Fruit fly (Drosophila melanogaster) whole organism, embryonic: ENCODE results near the gene CG46467.

Experiments used
- Ada2b ChIP-seq: fragments of 200-800 bp; sonication (Bioruptor generic); IDR thresholded peaks from 2 replicates; pipeline ENCODE4 v1.3.6; 2022; ENCODE audit warnings: missing biosample characterization, missing genetic modification characterization
- Adf1 ChIP-seq: fragments of 200-800 bp; sonication (Bioruptor generic); IDR thresholded peaks from 2 replicates; pipeline ENCODE4 v1.3.6; 2022; ENCODE audit warnings: missing biosample characterization, missing genetic modification characterization
- Aef1 ChIP-seq: fragments of 200-800 bp; sonication (Bioruptor generic); IDR thresholded peaks from 3 replicates; pipeline ENCODE4 v1.3.6; 2022; ENCODE audit warnings: missing biosample characterization, missing genetic modification characterization
- CG10147 ChIP-seq: fragments of 200-800 bp; sonication (Bioruptor generic); optimal IDR thresholded peaks from 2 replicates; lab custom pipeline; 2019; ENCODE audit warnings: missing biosample characterization, mild to moderate bottlenecking, missing genetic modification characterization, moderate library complexity
- CG12942 ChIP-seq: fragments of 200-800 bp; sonication (Bioruptor generic); optimal IDR thresholded peaks from 3 replicates; lab custom pipeline; 2016; ENCODE audit warnings: missing biosample characterization, missing genetic modification characterization
- CG14710 ChIP-seq: fragments of 200-800 bp; sonication (Bioruptor generic); optimal IDR thresholded peaks from 3 replicates; lab custom pipeline; 2019; ENCODE audit warnings: missing biosample characterization, mild to moderate bottlenecking, missing genetic modification characterization, moderate library complexity
- CG2678 ChIP-seq: fragments of 200-800 bp; sonication (Bioruptor generic); optimal IDR thresholded peaks from 3 replicates; lab custom pipeline; 2019; ENCODE audit warnings: missing biosample characterization, mild to moderate bottlenecking, missing genetic modification characterization, moderate library complexity
- CG3281 ChIP-seq: fragments of 200-800 bp; sonication (Bioruptor generic); optimal IDR thresholded peaks from 3 replicates; lab custom pipeline; 2017; ENCODE audit warnings: missing biosample characterization, mild to moderate bottlenecking, missing genetic modification characterization
- CG34376 ChIP-seq: fragments of 200-800 bp; sonication (Bioruptor generic); optimal IDR thresholded peaks from 2 replicates; lab custom pipeline; 2018; ENCODE audit warnings: missing biosample characterization, mild to moderate bottlenecking, missing genetic modification characterization
- CG3995 ChIP-seq: fragments of 200-800 bp; sonication (Bioruptor generic); optimal IDR thresholded peaks from 3 replicates; lab custom pipeline; 2016; ENCODE audit warnings: missing biosample characterization, missing genetic modification characterization
- CG4360 ChIP-seq: fragments of 200-800 bp; sonication (Bioruptor generic); IDR thresholded peaks from 2 replicates; pipeline ENCODE4 v1.3.6; 2022; ENCODE audit warnings: missing biosample characterization, missing genetic modification characterization
- CG4424 ChIP-seq: fragments of 200-800 bp; sonication (Bioruptor generic); optimal IDR thresholded peaks from 3 replicates; lab custom pipeline; 2016; ENCODE audit warnings: missing biosample characterization, missing genetic modification characterization
- CG4820 ChIP-seq: fragments of 200-800 bp; sonication (Bioruptor generic); optimal IDR thresholded peaks from 3 replicates; lab custom pipeline; 2016; ENCODE audit warnings: missing biosample characterization, missing genetic modification characterization
- CG5953 ChIP-seq: fragments of 200-800 bp; sonication (Bioruptor generic); IDR thresholded peaks from 2 replicates; pipeline ENCODE4 v1.3.6; 2022; ENCODE audit warnings: missing biosample characterization, missing genetic modification characterization
- CG6175 ChIP-seq: fragments of 200-800 bp; sonication (Bioruptor generic); IDR thresholded peaks from 3 replicates; pipeline ENCODE4 v1.3.6; 2022; ENCODE audit warnings: missing biosample characterization, missing genetic modification characterization
- CG6854 ChIP-seq: fragments of 200-800 bp; sonication (Bioruptor generic); optimal IDR thresholded peaks from 3 replicates; lab custom pipeline; 2017; ENCODE audit warnings: missing biosample characterization, mild to moderate bottlenecking, missing genetic modification characterization
- CG8765 ChIP-seq: fragments of 200-800 bp; sonication (Bioruptor generic); IDR thresholded peaks from 2 replicates; pipeline ENCODE4 v1.3.6; 2022; ENCODE audit warnings: missing biosample characterization, missing genetic modification characterization
- Chrac-16 ChIP-seq: fragments of 200-800 bp; sonication (Bioruptor generic); optimal IDR thresholded peaks from 3 replicates; lab custom pipeline; 2016; ENCODE audit warnings: missing biosample characterization, missing genetic modification characterization
- D19B ChIP-seq: fragments of 200-800 bp; sonication (Bioruptor generic); optimal IDR thresholded peaks from 2 replicates; lab custom pipeline; 2017; ENCODE audit warnings: missing biosample characterization, mild to moderate bottlenecking, missing genetic modification characterization
- Dip3 ChIP-seq: fragments of 200-800 bp; sonication (Bioruptor generic); optimal IDR thresholded peaks from 3 replicates; lab custom pipeline; 2016; ENCODE audit warnings: missing biosample characterization, missing genetic modification characterization
- Fer1 ChIP-seq: fragments of 200-800 bp; sonication (Bioruptor generic); optimal IDR thresholded peaks from 2 replicates; lab custom pipeline; 2017; ENCODE audit warnings: missing biosample characterization, mild to moderate bottlenecking, missing genetic modification characterization
- Gsc ChIP-seq: fragments of 200-800 bp; sonication (Bioruptor generic); IDR thresholded peaks from 2 replicates; pipeline ENCODE4 v1.3.6; 2022; ENCODE audit warnings: missing biosample characterization, missing genetic modification characterization
- Hand ChIP-seq: fragments of 200-800 bp; sonication (Bioruptor generic); optimal IDR thresholded peaks from 2 replicates; lab custom pipeline; 2017; ENCODE audit warnings: mild to moderate bottlenecking, missing biosample characterization, missing genetic modification reagents, missing genetic modification characterization
- Hmr ChIP-seq: fragments of 200-800 bp; sonication (Bioruptor generic); optimal IDR thresholded peaks from 3 replicates; lab custom pipeline; 2017; ENCODE audit warnings: mild to moderate bottlenecking, missing biosample characterization, missing genetic modification reagents, missing genetic modification characterization
- Hr3 ChIP-seq: fragments of 200-800 bp; sonication (Bioruptor generic); optimal IDR thresholded peaks from 3 replicates; lab custom pipeline; 2016; ENCODE audit warnings: missing biosample characterization, missing genetic modification characterization
- Nf-YA ChIP-seq: fragments of 200-800 bp; sonication (Bioruptor generic); IDR thresholded peaks from 2 replicates; pipeline ENCODE4 v1.3.6; 2022; ENCODE audit warnings: missing biosample characterization, missing genetic modification characterization
- Nf-YB ChIP-seq: fragments of 200-800 bp; sonication (Bioruptor generic); optimal IDR thresholded peaks from 3 replicates; lab custom pipeline; 2019; ENCODE audit warnings: missing biosample characterization, mild to moderate bottlenecking, missing genetic modification characterization, moderate library complexity
- Sry-δ ChIP-seq: fragments of 200-800 bp; sonication (Bioruptor generic); optimal IDR thresholded peaks from 2 replicates; lab custom pipeline; 2016; ENCODE audit warnings: missing biosample characterization, missing genetic modification characterization
- Xbp1 ChIP-seq: fragments of 200-800 bp; sonication (Bioruptor generic); optimal IDR thresholded peaks from 3 replicates; lab custom pipeline; 2016; ENCODE audit warnings: missing biosample characterization, mild to moderate bottlenecking, missing genetic modification characterization
- ato ChIP-seq: fragments of 200-800 bp; sonication (Bioruptor generic); IDR thresholded peaks from 2 replicates; pipeline ENCODE4 v1.3.6; 2022; ENCODE audit warnings: missing biosample characterization, missing genetic modification characterization; ENCODE audit not compliant: partially characterized antibody
- dati ChIP-seq: fragments of 200-800 bp; sonication (Bioruptor generic); IDR thresholded peaks from 2 replicates; pipeline ENCODE4 v1.3.6; 2022; ENCODE audit warnings: missing biosample characterization, missing genetic modification characterization
- en ChIP-seq: fragments of 200-800 bp; sonication (Bioruptor generic); optimal IDR thresholded peaks from 2 replicates; lab custom pipeline; 2016; ENCODE audit warnings: missing biosample characterization, missing genetic modification characterization
- esg ChIP-seq: fragments of 200-800 bp; sonication (Bioruptor generic); conservative IDR thresholded peaks from 2 replicates; pipeline ENCODE4 v1.3.6; 2022; ENCODE audit warnings: missing biosample characterization, missing genetic modification characterization
- eve ChIP-seq, 2 experiments: fragments of >200 bp; optimal IDR thresholded peaks; 2 replicates each; lab custom pipeline; 2017; ENCODE audit warnings: missing biosample characterization in 2 of 2, missing genetic modification characterization in 2 of 2
- fd96Cb ChIP-seq: fragments of 200-800 bp; sonication (Bioruptor generic); optimal IDR thresholded peaks from 2 replicates; lab custom pipeline; 2018; ENCODE audit warnings: missing biosample characterization, mild to moderate bottlenecking, missing genetic modification characterization, moderate library complexity
- gcm2 ChIP-seq: fragments of 200-800 bp; sonication (Bioruptor generic); optimal IDR thresholded peaks from 2 replicates; lab custom pipeline; 2016; ENCODE audit warnings: missing biosample characterization, missing genetic modification characterization
- gem ChIP-seq: fragments of 200-800 bp; sonication (Bioruptor generic); optimal IDR thresholded peaks from 2 replicates; lab custom pipeline; 2019; ENCODE audit warnings: missing biosample characterization, mild to moderate bottlenecking, missing genetic modification characterization, moderate library complexity
- grn ChIP-seq: fragments of 200-800 bp; sonication (Bioruptor generic); optimal IDR thresholded peaks from 3 replicates; lab custom pipeline; 2017; ENCODE audit warnings: missing biosample characterization, missing genetic modification characterization
- hkb ChIP-seq, 2 experiments: fragments of 200-800 bp in 1 of 2; fragments of >200 bp in 1 of 2; sonication (Bioruptor generic) in 1 of 2; IDR thresholded peaks in 1 of 2; optimal IDR thresholded peaks in 1 of 2; 2 replicates each; pipeline versions ENCODE4 v1.3.6 to Lab custom; 2017 to 2022; ENCODE audit warnings: missing biosample characterization in 1 of 2, missing genetic modification characterization in 1 of 2
- inv ChIP-seq: fragments of 200-800 bp; sonication (Bioruptor generic); IDR thresholded peaks from 2 replicates; pipeline ENCODE4 v1.3.6; 2022; ENCODE audit warnings: missing biosample characterization, missing genetic modification characterization; ENCODE audit not compliant: partially characterized antibody
- nmo ChIP-seq: fragments of 200-800 bp; sonication (Bioruptor generic); optimal IDR thresholded peaks from 2 replicates; lab custom pipeline; 2018; ENCODE audit warnings: missing biosample characterization, mild to moderate bottlenecking, missing genetic modification characterization, moderate library complexity
- otp ChIP-seq: fragments of 200-800 bp; sonication (Bioruptor generic); IDR thresholded peaks from 3 replicates; pipeline ENCODE4, ENCODE4 v1.3.6; 2022; ENCODE audit warnings: missing biosample characterization, missing genetic modification characterization
- sc ChIP-seq, 3 experiments: fragments of >200 bp in 2 of 3; fragments of 200-800 bp in 1 of 3; sonication (Bioruptor generic) in 1 of 3; optimal IDR thresholded peaks; 2 replicates in 2 of 3; 3 replicates in 1 of 3; lab custom pipeline; 2017; ENCODE audit warnings: mild to moderate bottlenecking in 1 of 3, missing biosample characterization in 1 of 3, missing genetic modification characterization in 1 of 3, missing genetic modification reagents in 1 of 3
- scrt ChIP-seq: fragments of 200-800 bp; sonication (Bioruptor generic); optimal IDR thresholded peaks from 2 replicates; lab custom pipeline; 2018; ENCODE audit warnings: missing biosample characterization, mild to moderate bottlenecking, missing genetic modification characterization, moderate library complexity
- sens-2 ChIP-seq: fragments of 200-800 bp; sonication (Bioruptor generic); IDR thresholded peaks from 2 replicates; pipeline ENCODE4 v1.3.6; 2022; ENCODE audit warnings: missing biosample characterization, missing genetic modification characterization
- slbo ChIP-seq: fragments of 200-800 bp; sonication (Bioruptor generic); IDR thresholded peaks from 2 replicates; pipeline ENCODE4 v1.3.6; 2022; ENCODE audit warnings: missing biosample characterization, missing genetic modification characterization
- stwl ChIP-seq: fragments of 200-800 bp; sonication (Bioruptor generic); optimal IDR thresholded peaks from 3 replicates; lab custom pipeline; 2018; ENCODE audit warnings: missing biosample characterization, mild to moderate bottlenecking, missing genetic modification characterization, moderate library complexity
- tio ChIP-seq: fragments of 200-800 bp; sonication (Bioruptor generic); optimal IDR thresholded peaks from 2 replicates; lab custom pipeline; 2017; ENCODE audit warnings: missing biosample characterization, missing genetic modification characterization, inconsistent platforms
- unpg ChIP-seq: fragments of 200-800 bp; sonication (Bioruptor generic); optimal IDR thresholded peaks from 3 replicates; lab custom pipeline; 2018; ENCODE audit warnings: missing biosample characterization, mild to moderate bottlenecking, missing genetic modification characterization, moderate library complexity
- usp ChIP-seq: fragments of >200 bp; optimal IDR thresholded peaks from 2 replicates; lab custom pipeline; 2017; ENCODE audit warnings: missing biosample characterization, missing genetic modification characterization
- vvl ChIP-seq: fragments of 200-800 bp; sonication (Bioruptor generic); IDR thresholded peaks from 2 replicates; pipeline ENCODE4 v1.3.6; 2022; ENCODE audit warnings: missing biosample characterization, missing genetic modification characterization

The CG46467 gene

dm6 chr3R:9857785-9858184 lies 16.7 kb upstream of the CG46467 start (continued):
- TF ChIP-seq CG2678 (tag; lab: Kevin White, UChicago), result peak; percentile 62
- TF ChIP-seq inv (GFP tag; lab: Robert Waterston, UW), result no peak
- no peak for TF ChIP-seq otp (GFP tag; lab: Robert Waterston, UW)
- TF ChIP-seq CG12942 (GFP tag; lab: Kevin White, UChicago), result no peak
- TF ChIP-seq Chrac-16 (GFP tag; lab: Kevin White, UChicago), result no peak
- TF ChIP-seq Sry-δ (GFP tag; lab: Kevin White, UChicago), result no peak
- TF ChIP-seq eve (GFP tag; optimal IDR thresholded peaks at IDR 0.05; lab: Kevin White, UChicago), result no peak
- no peak for TF ChIP-seq CG6175 (GFP tag; lab: Robert Waterston, UW)
- no peak for TF ChIP-seq grn (GFP tag; lab: Kevin White, UChicago)
- TF ChIP-seq gcm2, result no peak
- TF ChIP-seq CG34376 (GFP tag; lab: Kevin White, UChicago), result no peak
- no peak for TF ChIP-seq ato
- TF ChIP-seq stwl (tag; lab: Kevin White, UChicago), result no peak
- TF ChIP-seq D19B, result no peak
- no peak for TF ChIP-seq vvl (GFP tag; lab: Robert Waterston, UW)
- TF ChIP-seq fd96Cb, result peak; percentile 6
- no peak for TF ChIP-seq sens-2
- TF ChIP-seq slbo, result peak; percentile 18; the same call in 1 of the 2 replicates
- TF ChIP-seq CG6854 (GFP tag; lab: Kevin White, UChicago), result no peak
- no peak for TF ChIP-seq CG5953 (GFP tag; lab: Robert Waterston, UW)
- no peak for TF ChIP-seq Aef1 (GFP tag; lab: Robert Waterston, UW)
- no peak for TF ChIP-seq CG8765 (GFP tag; lab: Robert Waterston, UW)
- peak; percentile 24 for TF ChIP-seq scrt (GFP tag; lab: Kevin White, UChicago)
- TF ChIP-seq esg (GFP tag; lab: Robert Waterston, UW), result no peak
- no peak for TF ChIP-seq Hand (GFP tag; lab: Kevin White, UChicago)
- no peak for TF ChIP-seq CG14710 (tag; lab: Kevin White, UChicago)
- no peak for TF ChIP-seq Nf-YA (GFP tag; lab: Robert Waterston, UW)
- no peak for TF ChIP-seq Hr3 (GFP tag; lab: Kevin White, UChicago)
- no peak for TF ChIP-seq CG3995 (GFP tag; lab: Kevin White, UChicago)
- TF ChIP-seq nmo (GFP tag; lab: Kevin White, UChicago), result peak; percentile 25
- TF ChIP-seq CG10147 (GFP tag; lab: Kevin White, UChicago), result peak; percentile 17
- no peak for TF ChIP-seq Adf1 (GFP tag; lab: Robert Waterston, UW)
- no peak for TF ChIP-seq CG4424 (GFP tag; lab: Kevin White, UChicago)
- no peak for TF ChIP-seq Xbp1 (GFP tag; lab: Kevin White, UChicago)

dm6 chr3R:9860561-9860960 lies 13.9 kb upstream of the CG46467 start:
- TF ChIP-seq Nf-YB (no peak), gem (tag; lab: Kevin White, UChicago) (peak; percentile 21), Hmr (GFP tag; lab: Kevin White, UChicago) (no peak), Dip3 (GFP tag; lab: Kevin White, UChicago) (no peak), CG4360 (GFP tag; lab: Robert Waterston, UW) (no peak), Aef1 (GFP tag; lab: Robert Waterston, UW) (no peak), tio (GFP tag; lab: Kevin White, UChicago) (no peak), Ada2b (peak; percentile 15; the same call in 1 of the 2 replicates), en (GFP tag; lab: Kevin White, UChicago) (no peak), hkb (optimal IDR thresholded peaks at IDR 0.05; lab: Kevin White, UChicago) (no peak), hkb (GFP tag; IDR thresholded peaks at IDR 0.05; lab: Robert Waterston, UW) (peak; percentile 43; the same call in 1 of the 2 replicates), usp (GFP tag; lab: Kevin White, UChicago) (no peak), dati (no peak), sc (optimal IDR thresholded peaks at IDR 0.05; lab: Kevin White, UChicago) (no peak), sc (GFP tag; optimal IDR thresholded peaks at IDR 0.05; lab: Kevin White, UChicago) (no peak), Fer1 (GFP tag; lab: Kevin White, UChicago) (peak; percentile 41), Adf1 (GFP tag; lab: Robert Waterston, UW) (no peak), CG3281 (peak; percentile 26), CG3995 (GFP tag; lab: Kevin White, UChicago) (no peak), unpg (GFP tag; lab: Kevin White, UChicago) (no peak), Gsc (GFP tag; lab: Robert Waterston, UW) (no peak), CG4820 (no peak)
